Worm (Caenorhabditis elegans) whole organism, late embryonic: ENCODE data around the gene ada-2.

Experiments
- C08G9.2 ChIP-seq: sonication (generic microtip); optimal IDR thresholded peaks from 2 replicates; lab custom pipeline; 2016; ENCODE audit warnings: mild to moderate bottlenecking, missing genetic modification characterization, moderate library complexity, missing compliant biosample characterization
- K02D7.2 ChIP-seq: sonication (generic microtip); optimal IDR thresholded peaks from 2 replicates; lab custom pipeline; 2017; ENCODE audit warnings: mild to moderate bottlenecking, missing genetic modification characterization, missing compliant biosample characterization
- Y22D7AL.16 ChIP-seq: sonication (generic microtip); optimal IDR thresholded peaks from 2 replicates; lab custom pipeline; 2016; ENCODE audit warnings: missing genetic modification characterization, missing compliant biosample characterization
- ceh-19 ChIP-seq: fragments of 200-800 bp; sonication (Bioruptor generic); optimal IDR thresholded peaks from 2 replicates; lab custom pipeline; 2018; ENCODE audit warnings: mild to moderate bottlenecking, missing genetic modification characterization, missing compliant biosample characterization
- ceh-22 ChIP-seq: sonication (generic microtip); optimal IDR thresholded peaks from 2 replicates; lab custom pipeline; 2017; ENCODE audit warnings: missing biosample characterization, missing genetic modification characterization
- ceh-30 ChIP-seq: fragments of 150-350 bp; optimal IDR thresholded peaks from 2 replicates; lab custom pipeline; 2014; ENCODE audit warnings: missing biosample characterization, missing genetic modification characterization
- ceh-34 ChIP-seq: sonication (generic microtip); optimal IDR thresholded peaks from 2 replicates; lab custom pipeline; 2016; ENCODE audit warnings: mild to moderate bottlenecking, missing genetic modification characterization, missing compliant biosample characterization
- ceh-9 ChIP-seq: sonication (generic microtip); optimal IDR thresholded peaks from 2 replicates; lab custom pipeline; 2016; ENCODE audit warnings: mild to moderate bottlenecking, missing genetic modification characterization, inconsistent platforms, missing compliant biosample characterization
- che-1 ChIP-seq: sonication (generic microtip); optimal IDR thresholded peaks from 2 replicates; lab custom pipeline; 2016; ENCODE audit warnings: mild to moderate bottlenecking, missing genetic modification characterization, missing compliant biosample characterization
- dmd-4 ChIP-seq: sonication (generic microtip); optimal IDR thresholded peaks from 2 replicates; lab custom pipeline; 2016; ENCODE audit warnings: borderline replicate concordance, missing genetic modification characterization, missing compliant biosample characterization
- dve-1 ChIP-seq: sonication (generic microtip); optimal IDR thresholded peaks from 2 replicates; lab custom pipeline; 2017; ENCODE audit warnings: antibody characterized with exemption, mild to moderate bottlenecking, missing genetic modification characterization, missing compliant biosample characterization
- elt-2 ChIP-seq: sonication (generic microtip); optimal IDR thresholded peaks from 2 replicates; lab custom pipeline; 2016; ENCODE audit warnings: missing genetic modification reagents, missing genetic modification characterization, missing compliant biosample characterization
- elt-4 ChIP-seq: sonication (generic microtip); optimal IDR thresholded peaks from 2 replicates; lab custom pipeline; 2016; ENCODE audit warnings: missing genetic modification characterization, missing compliant biosample characterization
- fkh-6 ChIP-seq: sonication (generic microtip); optimal IDR thresholded peaks from 2 replicates; lab custom pipeline; 2016; ENCODE audit warnings: missing genetic modification characterization, missing compliant biosample characterization
- gmeb-2 ChIP-seq: sonication (generic microtip); optimal IDR thresholded peaks from 2 replicates; lab custom pipeline; 2016; ENCODE audit warnings: missing genetic modification characterization, inconsistent platforms, missing compliant biosample characterization
- hlh-13 ChIP-seq: fragments of 200-800 bp; sonication (Bioruptor generic); optimal IDR thresholded peaks from 2 replicates; lab custom pipeline; 2018; ENCODE audit warnings: mild to moderate bottlenecking, missing genetic modification characterization, missing compliant biosample characterization
- hlh-15 ChIP-seq: sonication (generic microtip); optimal IDR thresholded peaks from 2 replicates; lab custom pipeline; 2016; ENCODE audit warnings: missing genetic modification characterization, missing compliant biosample characterization
- hlh-8 ChIP-seq: sonication (generic microtip); optimal IDR thresholded peaks from 2 replicates; lab custom pipeline; 2016; ENCODE audit warnings: missing genotype, missing genetic modification characterization, missing compliant biosample characterization
- lin-11 ChIP-seq: fragments of 200-800 bp; sonication (Bioruptor generic); optimal IDR thresholded peaks from 2 replicates; lab custom pipeline; 2018; ENCODE audit warnings: mild to moderate bottlenecking, missing genetic modification characterization, missing compliant biosample characterization
- madf-2 ChIP-seq: sonication (generic microtip); optimal IDR thresholded peaks from 2 replicates; lab custom pipeline; 2017; ENCODE audit warnings: missing genetic modification characterization, missing compliant biosample characterization
- npax-4 ChIP-seq: sonication (generic microtip); optimal IDR thresholded peaks from 2 replicates; lab custom pipeline; 2016; ENCODE audit warnings: missing genetic modification characterization, missing compliant biosample characterization
- pag-3 ChIP-seq: sonication (generic microtip); optimal IDR thresholded peaks from 2 replicates; lab custom pipeline; 2016; ENCODE audit warnings: missing compliant biosample characterization, missing genetic modification characterization, borderline replicate concordance
- pat-9 ChIP-seq: fragments of 200-800 bp; sonication (Bioruptor generic); optimal IDR thresholded peaks from 2 replicates; lab custom pipeline; 2018; ENCODE audit warnings: mild to moderate bottlenecking, missing genetic modification characterization, moderate library complexity, missing compliant biosample characterization
- pax-1 ChIP-seq: fragments of 150-350 bp; optimal IDR thresholded peaks from 2 replicates; lab custom pipeline; 2014; ENCODE audit warnings: missing biosample characterization, missing genetic modification characterization
- pha-2 ChIP-seq: sonication (generic microtip); optimal IDR thresholded peaks from 2 replicates; lab custom pipeline; 2017; ENCODE audit warnings: mild to moderate bottlenecking, missing genetic modification characterization, missing compliant biosample characterization
- pha-4 ChIP-seq: fragments of 150-350 bp; optimal IDR thresholded peaks from 2 replicates; lab custom pipeline; 2018; ENCODE audit warnings: missing biosample characterization, missing genetic modification reagents, missing genetic modification characterization
- pqm-1 ChIP-seq: sonication (generic microtip); optimal IDR thresholded peaks from 2 replicates; lab custom pipeline; 2016; ENCODE audit warnings: missing genetic modification characterization, missing compliant biosample characterization
- pros-1 ChIP-seq: fragments of 150-350 bp; optimal IDR thresholded peaks from 2 replicates; lab custom pipeline; 2014; ENCODE audit warnings: missing biosample characterization, missing genetic modification reagents, missing genetic modification characterization
- ref-2 ChIP-seq: sonication (generic microtip); optimal IDR thresholded peaks from 2 replicates; lab custom pipeline; 2016; ENCODE audit warnings: missing genetic modification characterization, missing compliant biosample characterization
- rnt-1 ChIP-seq: sonication (generic microtip); optimal IDR thresholded peaks from 2 replicates; lab custom pipeline; 2016; ENCODE audit warnings: missing genetic modification characterization, missing compliant biosample characterization
- sdc-2 ChIP-seq: sonication (generic microtip); optimal IDR thresholded peaks from 2 replicates; lab custom pipeline; 2016; ENCODE audit warnings: missing genotype, missing genetic modification characterization, missing compliant biosample characterization
- sox-4 ChIP-seq: sonication (generic microtip); optimal IDR thresholded peaks from 2 replicates; lab custom pipeline; 2017; ENCODE audit warnings: mild to moderate bottlenecking, missing genetic modification characterization, inconsistent platforms, missing compliant biosample characterization
- ttx-3 ChIP-seq: sonication (generic microtip); optimal IDR thresholded peaks from 2 replicates; lab custom pipeline; 2016; ENCODE audit warnings: missing genetic modification reagents, missing genetic modification characterization, missing compliant biosample characterization
- unc-3 ChIP-seq, 2 experiments: fragments of 200-800 bp in 1 of 2; sonication (Bioruptor generic) in 1 of 2; sonication (generic microtip) in 1 of 2; conservative IDR thresholded peaks in 1 of 2; optimal IDR thresholded peaks in 1 of 2; 2 replicates each; pipeline versions ENCODE4 v1.3.6 to Lab custom; 2016 to 2022; ENCODE audit warnings: missing compliant biosample characterization in 2 of 2, missing genetic modification characterization in 2 of 2, missing genetic modification reagents in 1 of 2
- unc-86 ChIP-seq: sonication (generic microtip); optimal IDR thresholded peaks from 2 replicates; lab custom pipeline; 2016; ENCODE audit warnings: missing genetic modification characterization, missing compliant biosample characterization

The ada-2 gene

DNA sequence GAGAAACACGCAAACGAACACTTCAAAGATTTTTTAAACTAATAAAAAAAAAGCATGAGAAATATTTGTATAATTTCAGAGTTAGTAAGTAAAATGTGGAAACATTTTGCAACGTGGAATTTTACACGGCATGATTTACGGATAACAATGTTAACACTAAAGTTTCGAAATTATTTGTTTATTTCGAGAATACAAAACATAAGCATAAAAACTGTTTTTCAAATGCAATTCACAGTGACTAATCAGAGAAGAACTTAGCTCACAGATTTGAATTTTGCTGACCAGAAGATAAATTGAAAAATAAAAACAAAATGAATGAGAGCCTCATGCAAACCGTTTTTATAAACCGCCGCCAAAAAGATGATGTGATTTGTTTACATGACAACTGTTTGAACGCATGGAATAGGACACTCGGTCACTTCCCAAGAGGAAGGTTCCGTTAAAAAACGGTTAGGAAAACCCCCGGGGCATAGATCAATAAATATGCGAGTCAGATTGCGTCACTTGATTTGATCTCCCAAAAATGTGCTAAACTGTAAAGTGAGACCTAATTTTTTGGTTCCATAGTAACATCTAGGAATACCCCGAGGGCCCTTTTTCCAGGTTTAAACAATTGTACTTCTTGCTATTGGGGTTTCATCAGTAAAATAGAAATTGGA is 26.1 kb upstream of the ada-2 start, which contains the start of gene clh-3:
clh-3 (minus strand) TSS at position 51 of the 659 bp plus-strand sequence.
- TF ChIP-seq dve-1 (tag; lab: Kevin White, UChicago) (no peak), pqm-1 (tag; lab: Kevin White, UChicago) (no peak), pha-2 (no peak), hlh-8 (tag; lab: Kevin White, UChicago) (no peak), unc-3 (GFP tag; conservative IDR thresholded peaks at IDR 0.05; lab: Robert Waterston, UW) (no peak), unc-3 (tag; optimal IDR thresholded peaks at IDR 0.05; lab: Kevin White, UChicago) (no peak), K02D7.2 (no peak), madf-2 (tag; lab: Kevin White, UChicago) (no peak), Y22D7AL.16 (tag; lab: Kevin White, UChicago) (no peak), pax-1 (no peak), sox-4 (tag; lab: Kevin White, UChicago) (no peak), pat-9 (tag; lab: Kevin White, UChicago) (no peak), ref-2 (tag; lab: Kevin White, UChicago) (no peak), sdc-2 (tag; lab: Kevin White, UChicago) (no peak), rnt-1 (tag; lab: Kevin White, UChicago) (no peak), hlh-15 (tag; lab: Kevin White, UChicago) (no peak), pha-4 (tag; lab: Kevin White, UChicago) (no peak), unc-86 (tag; lab: Kevin White, UChicago) (no peak)

- TF ChIP-seq dmd-4 (tag; lab: Kevin White, UChicago) (no peak), pros-1 (tag; lab: Kevin White, UChicago) (no peak), pag-3 (tag; lab: Kevin White, UChicago) (no peak), ceh-30 (no peak), C08G9.2 (tag; lab: Kevin White, UChicago) (no peak), che-1 (tag; lab: Kevin White, UChicago) (no peak), ceh-34 (tag; lab: Kevin White, UChicago) (no peak), hlh-13 (GFP tag; lab: Kevin White, UChicago) (no peak), elt-4 (tag; lab: Kevin White, UChicago) (no peak), elt-2 (no peak), ttx-3 (no peak), pha-4 (tag; lab: Kevin White, UChicago) (no peak)
Measured at ce11 chrII:7228646-7229200, 23.3 kb upstream of the ada-2 start, which contains the start of gene F32A5.4. Gene F32A5.4 (plus strand): TSS chrII:7229150.

- TF ChIP-seq unc-86 (tag; lab: Kevin White, UChicago) (no peak), Y22D7AL.16 (tag; lab: Kevin White, UChicago) (no peak), pqm-1 (tag; lab: Kevin White, UChicago) (no peak)
Measured at ce11 chrII:7230684-7231083, 21.4 kb upstream of the ada-2 start.

ce11 chrII:7231951-7232350 is 20.1 kb upstream of the ada-2 start:
- TF ChIP-seq lin-11 (tag; lab: Kevin White, UChicago) (no peak), ceh-22 (no peak), ceh-19 (GFP tag; lab: Kevin White, UChicago) (no peak), ceh-9 (tag; lab: Kevin White, UChicago) (no peak), gmeb-2 (tag; lab: Kevin White, UChicago) (no peak), elt-2 (no peak), npax-4 (tag; lab: Kevin White, UChicago) (no peak), fkh-6 (tag; lab: Kevin White, UChicago) (no peak)
- TF ChIP-seq, all 69 proteins: peak for 0
